Fruit fly (Drosophila melanogaster) whole organism, embryonic: ENCODE data around the gene CG14625.

Experiments used
- Atf-2 ChIP-seq: fragments of 200-800 bp; sonication (Bioruptor generic); optimal IDR thresholded peaks from 2 replicates; lab custom pipeline; 2016; ENCODE audit warnings: missing biosample characterization, missing genetic modification characterization
- Atf3 ChIP-seq: fragments of 200-800 bp; sonication (Bioruptor generic); optimal IDR thresholded peaks from 3 replicates; lab custom pipeline; 2016; ENCODE audit warnings: missing biosample characterization, missing genetic modification characterization
- B-H1 ChIP-seq: fragments of 200-800 bp; sonication (Bioruptor generic); IDR thresholded peaks from 3 replicates; pipeline ENCODE4 v1.3.6; 2022; ENCODE audit warnings: missing biosample characterization, missing genetic modification characterization
- CG10147 ChIP-seq: fragments of 200-800 bp; sonication (Bioruptor generic); optimal IDR thresholded peaks from 2 replicates; lab custom pipeline; 2019; ENCODE audit warnings: missing biosample characterization, mild to moderate bottlenecking, missing genetic modification characterization, moderate library complexity
- CG10431 ChIP-seq: fragments of 200-800 bp; sonication (Bioruptor generic); optimal IDR thresholded peaks from 3 replicates; lab custom pipeline; 2018; ENCODE audit warnings: missing biosample characterization, mild to moderate bottlenecking, missing genetic modification characterization
- CG11085 ChIP-seq: fragments of 200-800 bp; sonication (Bioruptor generic); IDR thresholded peaks from 2 replicates; pipeline ENCODE4 v1.3.6; 2022; ENCODE audit warnings: missing biosample characterization, missing genetic modification characterization
- CG11398 ChIP-seq: fragments of 200-800 bp; sonication (Bioruptor generic); optimal IDR thresholded peaks from 2 replicates; lab custom pipeline; 2016; ENCODE audit warnings: missing biosample characterization, missing genetic modification characterization
- CG11456 ChIP-seq: fragments of 200-800 bp; sonication (Bioruptor generic); IDR thresholded peaks from 3 replicates; pipeline ENCODE4 v1.3.6; 2022; ENCODE audit warnings: missing biosample characterization, missing genetic modification characterization
- CG11695 ChIP-seq: fragments of 200-800 bp; sonication (Bioruptor generic); IDR thresholded peaks from 3 replicates; pipeline ENCODE4 v1.3.6; 2022; ENCODE audit warnings: missing biosample characterization, missing genetic modification characterization
- CG11696 ChIP-seq: fragments of 200-800 bp; sonication (Bioruptor generic); IDR thresholded peaks from 2 replicates; pipeline ENCODE4 v1.3.6; 2022; ENCODE audit warnings: missing biosample characterization, missing genetic modification characterization
- CG13123 ChIP-seq: fragments of 200-800 bp; sonication (Bioruptor generic); optimal IDR thresholded peaks from 2 replicates; lab custom pipeline; 2016; ENCODE audit warnings: missing biosample characterization, missing genetic modification characterization
- CG14050 ChIP-seq: fragments of 200-800 bp; sonication (Bioruptor generic); IDR thresholded peaks from 3 replicates; pipeline ENCODE4 v1.3.6; 2022; ENCODE audit warnings: missing biosample characterization, missing genetic modification characterization
- CG15479 ChIP-seq: fragments of 200-800 bp; sonication (Bioruptor generic); optimal IDR thresholded peaks from 3 replicates; lab custom pipeline; 2019; ENCODE audit warnings: missing biosample characterization, mild to moderate bottlenecking, missing genetic modification characterization, moderate library complexity
- CG1603 ChIP-seq: fragments of 200-800 bp; sonication (Bioruptor generic); optimal IDR thresholded peaks from 2 replicates; lab custom pipeline; 2019; ENCODE audit warnings: missing biosample characterization, mild to moderate bottlenecking, missing genetic modification characterization, moderate library complexity
- CG17186 ChIP-seq: fragments of 200-800 bp; sonication (Bioruptor generic); optimal IDR thresholded peaks from 3 replicates; lab custom pipeline; 2017; ENCODE audit warnings: missing biosample characterization, missing genetic modification reagents, missing genetic modification characterization
- CG17829 ChIP-seq: fragments of 200-800 bp; optimal IDR thresholded peaks from 2 replicates; lab custom pipeline; 2019; ENCODE audit warnings: missing biosample characterization, mild to moderate bottlenecking, missing genetic modification characterization, moderate library complexity
- CG18262 ChIP-seq: fragments of 200-800 bp; optimal IDR thresholded peaks from 3 replicates; lab custom pipeline; 2019; ENCODE audit warnings: missing biosample characterization, mild to moderate bottlenecking, missing genetic modification characterization, moderate library complexity
- CG2678 ChIP-seq: fragments of 200-800 bp; sonication (Bioruptor generic); optimal IDR thresholded peaks from 3 replicates; lab custom pipeline; 2019; ENCODE audit warnings: missing biosample characterization, mild to moderate bottlenecking, missing genetic modification characterization, moderate library complexity
- CG3065 ChIP-seq: fragments of 200-800 bp; sonication (Bioruptor generic); optimal IDR thresholded peaks from 2 replicates; lab custom pipeline; 2016; ENCODE audit warnings: missing biosample characterization, missing genetic modification characterization
- CG4854 ChIP-seq: fragments of 200-800 bp; sonication (Bioruptor generic); optimal IDR thresholded peaks from 2 replicates; lab custom pipeline; 2016; ENCODE audit warnings: missing biosample characterization, missing genetic modification characterization, inconsistent platforms
- CG7556 ChIP-seq: fragments of 200-800 bp; sonication (Bioruptor generic); optimal IDR thresholded peaks from 2 replicates; lab custom pipeline; 2017; ENCODE audit warnings: missing biosample characterization, mild to moderate bottlenecking, missing genetic modification characterization
- CG8290 ChIP-seq, 3 experiments: fragments of 200-800 bp; sonication (Bioruptor generic); optimal IDR thresholded peaks; 2 replicates each; lab custom pipeline; 2016 to 2019; ENCODE audit warnings: missing biosample characterization in 3 of 3, missing genetic modification characterization in 3 of 3, mild to moderate bottlenecking in 2 of 3, moderate library complexity in 1 of 3
- CG8388 ChIP-seq: fragments of 200-800 bp; sonication (Bioruptor generic); optimal IDR thresholded peaks from 2 replicates; lab custom pipeline; 2019; ENCODE audit warnings: missing biosample characterization, mild to moderate bottlenecking, missing genetic modification characterization, moderate library complexity
- CG9817 ChIP-seq: fragments of 200-800 bp; sonication (Bioruptor generic); optimal IDR thresholded peaks from 2 replicates; lab custom pipeline; 2018; ENCODE audit warnings: missing biosample characterization, mild to moderate bottlenecking, missing genetic modification characterization, moderate library complexity
- D ChIP-seq, 2 experiments: fragments of 200-800 bp in 1 of 2; fragments of >200 bp in 1 of 2; sonication (Bioruptor generic) in 1 of 2; optimal IDR thresholded peaks; 2 replicates in 1 of 2; 3 replicates in 1 of 2; lab custom pipeline; 2017; ENCODE audit warnings: mild to moderate bottlenecking in 1 of 2, missing biosample characterization in 1 of 2, missing genetic modification characterization in 1 of 2, missing genetic modification reagents in 1 of 2
- Lpt ChIP-seq: fragments of >200 bp; optimal IDR thresholded peaks from 2 replicates; lab custom pipeline; 2018; ENCODE audit warnings: missing biosample characterization, missing genetic modification characterization
- MBD-R2 ChIP-seq: fragments of 200-800 bp; sonication (Bioruptor generic); IDR thresholded peaks from 2 replicates; pipeline ENCODE4 v1.3.6; 2022; ENCODE audit warnings: missing biosample characterization, missing genetic modification characterization
- Neu2 ChIP-seq: fragments of 200-800 bp; sonication (Bioruptor generic); optimal IDR thresholded peaks from 3 replicates; lab custom pipeline; 2016; ENCODE audit warnings: missing biosample characterization, missing genetic modification characterization, borderline replicate concordance
- Pdp1 ChIP-seq, 2 experiments: fragments of 200-800 bp; sonication (Bioruptor generic); optimal IDR thresholded peaks; 3 replicates each; lab custom pipeline; 2016; ENCODE audit warnings: missing biosample characterization in 2 of 2, missing genetic modification characterization in 2 of 2, mild to moderate bottlenecking in 1 of 2, moderate library complexity in 1 of 2
- Xbp1 ChIP-seq: fragments of 200-800 bp; sonication (Bioruptor generic); optimal IDR thresholded peaks from 3 replicates; lab custom pipeline; 2016; ENCODE audit warnings: missing biosample characterization, mild to moderate bottlenecking, missing genetic modification characterization
- Xrp1 ChIP-seq: fragments of 200-800 bp; sonication (Bioruptor generic); IDR thresholded peaks from 2 replicates; pipeline ENCODE4 v1.3.6; 2022; ENCODE audit warnings: missing biosample characterization, missing genetic modification characterization
- bab2 ChIP-seq: fragments of 200-800 bp; sonication (Bioruptor generic); optimal IDR thresholded peaks from 2 replicates; lab custom pipeline; 2016; ENCODE audit warnings: missing biosample characterization, missing genetic modification characterization
- btn ChIP-seq: fragments of 200-800 bp; sonication (Bioruptor generic); optimal IDR thresholded peaks from 2 replicates; lab custom pipeline; 2016; ENCODE audit warnings: missing biosample characterization, missing genetic modification characterization
- crc ChIP-seq: fragments of 200-800 bp; sonication (Bioruptor generic); optimal IDR thresholded peaks from 2 replicates; lab custom pipeline; 2016; ENCODE audit warnings: missing biosample characterization, missing genetic modification characterization
- eyg ChIP-seq: fragments of 200-800 bp; sonication (Bioruptor generic); optimal IDR thresholded peaks from 3 replicates; lab custom pipeline; 2016; ENCODE audit warnings: missing biosample characterization, missing genetic modification characterization
- gem ChIP-seq: fragments of 200-800 bp; sonication (Bioruptor generic); optimal IDR thresholded peaks from 2 replicates; lab custom pipeline; 2019; ENCODE audit warnings: missing biosample characterization, mild to moderate bottlenecking, missing genetic modification characterization, moderate library complexity
- kay ChIP-seq: fragments of 200-800 bp; sonication (Bioruptor generic); optimal IDR thresholded peaks from 2 replicates; lab custom pipeline; 2016; ENCODE audit warnings: missing biosample characterization, missing genetic modification characterization
- lola ChIP-seq, 3 experiments: fragments of >200 bp in 2 of 3; fragments of 200-800 bp in 1 of 3; sonication (Bioruptor generic) in 1 of 3; optimal IDR thresholded peaks; 2 replicates each; lab custom pipeline; 2017 to 2019; ENCODE audit warnings: missing biosample characterization in 3 of 3, missing genetic modification characterization in 3 of 3, mild to moderate bottlenecking in 1 of 3, moderate library complexity in 1 of 3
- lov ChIP-seq, 2 experiments: fragments of 200-800 bp in 1 of 2; fragments of >200 bp in 1 of 2; sonication (Bioruptor generic) in 1 of 2; IDR thresholded peaks in 1 of 2; optimal IDR thresholded peaks in 1 of 2; 2 replicates in 1 of 2; 3 replicates in 1 of 2; pipeline versions ENCODE4 v1.3.6 to Lab custom; 2017 to 2022; ENCODE audit warnings: missing biosample characterization in 1 of 2, missing genetic modification characterization in 1 of 2
- nerfin-2 ChIP-seq: fragments of 200-800 bp; sonication (Bioruptor generic); IDR thresholded peaks from 2 replicates; pipeline ENCODE4 v1.3.6; 2022; ENCODE audit warnings: missing biosample characterization, missing genetic modification characterization; ENCODE audit not compliant: partially characterized antibody
- odd ChIP-seq: fragments of 200-800 bp; sonication (Bioruptor generic); optimal IDR thresholded peaks from 2 replicates; lab custom pipeline; 2017; ENCODE audit warnings: missing biosample characterization, mild to moderate bottlenecking, missing genetic modification characterization
- pb ChIP-seq: fragments of 200-800 bp; sonication (Bioruptor generic); optimal IDR thresholded peaks from 3 replicates; lab custom pipeline; 2016; ENCODE audit warnings: missing biosample characterization, missing genetic modification characterization
- peb ChIP-seq: fragments of 200-800 bp; sonication (Bioruptor generic); IDR thresholded peaks from 2 replicates; pipeline ENCODE4 v1.3.6; 2022; ENCODE audit warnings: missing biosample characterization, missing genetic modification characterization
- sima ChIP-seq: fragments of 200-800 bp; sonication (Bioruptor generic); optimal IDR thresholded peaks from 2 replicates; lab custom pipeline; 2016; ENCODE audit warnings: missing biosample characterization, missing genetic modification characterization
- ssp ChIP-seq: fragments of 200-800 bp; sonication (Bioruptor generic); IDR thresholded peaks from 2 replicates; pipeline ENCODE4 v1.3.6; 2022; ENCODE audit warnings: missing biosample characterization, missing genetic modification characterization
- tap ChIP-seq: fragments of 200-800 bp; optimal IDR thresholded peaks from 3 replicates; lab custom pipeline; 2019; ENCODE audit warnings: missing biosample characterization, mild to moderate bottlenecking, missing genetic modification characterization, moderate library complexity
- tll ChIP-seq, 2 experiments: fragments of 200-800 bp in 1 of 2; fragments of >200 bp in 1 of 2; sonication (Bioruptor generic) in 1 of 2; optimal IDR thresholded peaks; 2 replicates each; lab custom pipeline; 2017 to 2019; ENCODE audit warnings: missing biosample characterization in 2 of 2, missing genetic modification characterization in 2 of 2, mild to moderate bottlenecking in 1 of 2, moderate library complexity in 1 of 2
- toy ChIP-seq: fragments of 200-800 bp; sonication (Bioruptor generic); IDR thresholded peaks from 2 replicates; pipeline ENCODE4 v1.3.6; 2022; ENCODE audit warnings: missing biosample characterization, missing genetic modification characterization
- usp ChIP-seq: fragments of >200 bp; optimal IDR thresholded peaks from 2 replicates; lab custom pipeline; 2017; ENCODE audit warnings: missing biosample characterization, missing genetic modification characterization
- vfl ChIP-seq: fragments of 200-800 bp; sonication (Bioruptor generic); optimal IDR thresholded peaks from 2 replicates; lab custom pipeline; 2016; ENCODE audit warnings: missing biosample characterization, missing genetic modification characterization

CG14625 gene

dm6 chrX:1171018-1171417, 28.3 kb upstream of the CG14625 start (continued):
- TF ChIP-seq CG11398 (GFP tag; lab: Kevin White, UChicago) (no peak), CG15479 (GFP tag; lab: Kevin White, UChicago) (no peak), tll (GFP tag; optimal IDR thresholded peaks at IDR 0.05; lab: Kevin White, UChicago) (no peak), CG18262 (tag; lab: Kevin White, UChicago) (peak; percentile 51), CG14050 (GFP tag; lab: Robert Waterston, UW) (no peak), lola (GFP tag; optimal IDR thresholded peaks at IDR 0.05; lab: Kevin White, UChicago) (no peak), CG3065 (no peak), usp (no peak), Atf3 (GFP tag; lab: Kevin White, UChicago) (no peak), Pdp1 (GFP tag; optimal IDR thresholded peaks at IDR 0.05; lab: Kevin White, UChicago) (peak; percentile 33 to 49), kay (peak; percentile 27), Xrp1 (GFP tag; lab: Robert Waterston, UW) (no peak; the same call in 1 of the 2 replicates), CG13123 (GFP tag; lab: Kevin White, UChicago) (no peak), peb (GFP tag; lab: Robert Waterston, UW) (no peak), CG11456 (no peak), Lpt (GFP tag; lab: Kevin White, UChicago) (no peak), pb (GFP tag; lab: Kevin White, UChicago) (no peak), B-H1 (no peak), CG10147 (peak; percentile 34), MBD-R2 (GFP tag; lab: Robert Waterston, UW) (no peak), CG7556 (GFP tag; lab: Kevin White, UChicago) (peak; percentile 65), bab2 (GFP tag; lab: Kevin White, UChicago) (no peak), gem (tag; lab: Kevin White, UChicago) (peak; percentile 72), ssp (GFP tag; lab: Robert Waterston, UW) (no peak), CG11695 (GFP tag; lab: Robert Waterston, UW) (peak; percentile 50; the same call in 1 of the 3 replicates), CG11696 (GFP tag; lab: Robert Waterston, UW) (no peak), D (optimal IDR thresholded peaks at IDR 0.05; lab: Kevin White, UChicago) (no peak), D (GFP tag; optimal IDR thresholded peaks at IDR 0.05; lab: Kevin White, UChicago) (peak; percentile 4), tap (tag; lab: Kevin White, UChicago) (peak; percentile 21), btn (no peak), sima (GFP tag; lab: Kevin White, UChicago) (no peak), toy (no peak), Atf-2 (GFP tag; lab: Kevin White, UChicago) (peak; percentile 12), CG10431 (GFP tag; lab: Kevin White, UChicago) (no peak), odd (GFP tag; lab: Kevin White, UChicago) (no peak), CG1603 (tag; lab: Kevin White, UChicago) (no peak), CG9817 (tag; lab: Kevin White, UChicago) (peak; percentile 9), eyg (GFP tag; lab: Kevin White, UChicago) (no peak), CG17829 (tag; lab: Kevin White, UChicago) (peak; percentile 32), crc (GFP tag; lab: Kevin White, UChicago) (peak; percentile 2), CG2678 (tag; lab: Kevin White, UChicago) (peak; percentile 76), vfl (peak; percentile 8), CG8388 (GFP tag; lab: Kevin White, UChicago) (peak; percentile 35), lov (optimal IDR thresholded peaks at IDR 0.05; lab: Kevin White, UChicago) (no peak), lov (GFP tag; IDR thresholded peaks at IDR 0.05; lab: Robert Waterston, UW) (no peak), Neu2 (GFP tag; lab: Kevin White, UChicago) (no peak), Xbp1 (GFP tag; lab: Kevin White, UChicago) (no peak), CG17186 (GFP tag; lab: Kevin White, UChicago) (no peak), CG8290 (GFP tag; optimal IDR thresholded peaks at IDR 0.05; lab: Kevin White, UChicago) (no peak), CG8290 (tag; optimal IDR thresholded peaks at IDR 0.05; lab: Kevin White, UChicago) (peak in 1 of 2 experiments; percentile 8), nerfin-2 (GFP tag; lab: Robert Waterston, UW) (no peak), CG11085 (GFP tag; lab: Robert Waterston, UW) (no peak), CG4854 (GFP tag; lab: Kevin White, UChicago) (no peak)
